Fruit fly (Drosophila melanogaster): ENCODE data around the gene mRpL13.

DNA sequence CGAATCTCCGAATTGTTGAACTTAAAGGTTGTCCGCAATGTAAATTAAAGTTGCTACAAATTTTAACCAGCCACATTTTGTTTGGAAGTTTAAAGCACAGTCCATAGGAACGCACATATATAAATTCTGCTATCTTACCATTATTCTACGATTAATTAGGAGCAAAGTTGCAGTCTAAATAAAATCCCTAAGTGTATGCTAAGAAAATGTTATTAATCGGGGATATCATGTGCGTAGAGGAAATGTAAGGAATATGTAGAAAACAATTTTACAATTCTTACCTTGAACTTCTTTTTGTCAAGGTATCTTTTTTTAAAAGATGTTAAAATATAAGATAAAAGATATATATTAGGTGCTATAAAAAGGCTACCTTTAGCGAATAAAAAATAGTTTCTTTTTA lies 40.7 kb downstream of the mRpL13 start:
- TF ChIP-seq CTCF (optimal IDR thresholded peaks at IDR 0.05): peak; percentile 1 to 13
- TF ChIP-seq CG8478 (optimal IDR thresholded peaks at IDR 0.05): no peak
